Fruit fly (Drosophila melanogaster) whole organism, pupa: ENCODE measurements around the gene Lcp65Ad.

Experiments
- CG10348 ChIP-seq: fragments of 200-800 bp; sonication (Bioruptor generic); IDR thresholded peaks from 2 replicates; pipeline ENCODE4 v1.3.6; 2022; ENCODE audit warnings: missing biosample characterization, missing genetic modification characterization
- CG13204 ChIP-seq: fragments of 200-800 bp; sonication (Bioruptor generic); optimal IDR thresholded peaks from 2 replicates; lab custom pipeline; 2018; ENCODE audit warnings: missing biosample characterization, mild to moderate bottlenecking, missing genetic modification characterization, moderate library complexity
- CG32121 ChIP-seq: fragments of 200-800 bp; sonication (Bioruptor generic); IDR thresholded peaks from 2 replicates; pipeline ENCODE4 v1.3.6; 2022; ENCODE audit warnings: missing biosample characterization, missing genetic modification characterization
- CG4496 ChIP-seq: fragments of 200-800 bp; sonication (Bioruptor generic); IDR thresholded peaks from 3 replicates; pipeline ENCODE4 v1.3.6; 2022; ENCODE audit warnings: missing biosample characterization, missing genetic modification characterization
- CG8159 ChIP-seq: fragments of 200-800 bp; sonication (Bioruptor generic); optimal IDR thresholded peaks from 3 replicates; lab custom pipeline; 2018; ENCODE audit warnings: missing biosample characterization, mild to moderate bottlenecking, missing genetic modification characterization, moderate library complexity
- CG8301 ChIP-seq: fragments of 200-800 bp; sonication (Bioruptor generic); optimal IDR thresholded peaks from 2 replicates; lab custom pipeline; 2018; ENCODE audit warnings: missing biosample characterization, mild to moderate bottlenecking, missing genetic modification characterization
- EcR ChIP-seq: fragments of 200-800 bp; sonication (Bioruptor generic); optimal IDR thresholded peaks from 3 replicates; lab custom pipeline; 2019; ENCODE audit warnings: missing biosample characterization, missing genetic modification characterization, mild to moderate bottlenecking, moderate library complexity, missing genetic modification reagents
- Pif1A ChIP-seq: fragments of 200-800 bp; sonication (Bioruptor generic); optimal IDR thresholded peaks from 3 replicates; lab custom pipeline; 2016; ENCODE audit warnings: missing biosample characterization, missing genetic modification characterization
- Pif1B ChIP-seq: fragments of 200-800 bp; sonication (Bioruptor generic); optimal IDR thresholded peaks from 3 replicates; lab custom pipeline; 2016; ENCODE audit warnings: missing biosample characterization, missing genetic modification characterization
- Snoo ChIP-seq: fragments of 200-800 bp; sonication (Bioruptor generic); optimal IDR thresholded peaks from 3 replicates; lab custom pipeline; 2017; ENCODE audit warnings: missing biosample characterization, mild to moderate bottlenecking, missing genetic modification characterization, inconsistent platforms
- rn ChIP-seq: fragments of 200-800 bp; sonication (Bioruptor generic); IDR thresholded peaks from 2 replicates; pipeline ENCODE4 v1.3.6; 2022; ENCODE audit warnings: missing biosample characterization, missing genetic modification characterization

DNA sequence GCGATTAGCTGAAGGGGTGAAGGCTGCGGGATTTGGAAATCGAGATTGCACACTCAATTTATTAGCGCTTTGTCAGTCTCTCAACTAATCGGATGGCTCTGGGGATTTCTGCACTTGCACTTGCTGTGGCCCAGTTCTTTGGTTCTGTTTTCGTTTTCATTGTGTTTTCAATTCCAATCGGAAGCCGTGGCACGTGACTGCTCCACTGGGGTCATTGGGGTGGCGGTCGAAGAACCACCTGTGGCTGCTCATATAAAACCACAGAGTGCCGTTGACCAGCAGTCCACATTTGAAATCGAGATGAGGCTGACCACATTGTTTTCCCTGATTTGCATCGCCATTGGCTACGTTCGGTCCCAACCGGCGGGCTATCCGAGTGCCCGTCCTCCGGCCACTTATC is 17.3 kb downstream of the Lcp65Ad start, which contains the start of gene Cpr65Az:
- no peak for TF ChIP-seq CG4496
- no peak for TF ChIP-seq Pif1A (GFP tag; lab: Kevin White, UChicago)
- no peak for TF ChIP-seq CG10348 (GFP tag; lab: Robert Waterston, UW)
- TF ChIP-seq CG8301: no peak
- no peak for TF ChIP-seq CG13204
- no peak for TF ChIP-seq EcR (GFP tag; lab: Kevin White, UChicago)
- TF ChIP-seq Pif1B (GFP tag; lab: Kevin White, UChicago): no peak
- TF ChIP-seq CG8159 (tag; lab: Kevin White, UChicago): no peak
- TF ChIP-seq rn (GFP tag; lab: Robert Waterston, UW): no peak
- no peak for TF ChIP-seq Snoo (tag; lab: Kevin White, UChicago)
- TF ChIP-seq CG32121 (GFP tag; lab: Robert Waterston, UW): no peak
